Worm (Caenorhabditis elegans): ENCODE results near the gene clec-240.

Gene clec-240

DNA sequence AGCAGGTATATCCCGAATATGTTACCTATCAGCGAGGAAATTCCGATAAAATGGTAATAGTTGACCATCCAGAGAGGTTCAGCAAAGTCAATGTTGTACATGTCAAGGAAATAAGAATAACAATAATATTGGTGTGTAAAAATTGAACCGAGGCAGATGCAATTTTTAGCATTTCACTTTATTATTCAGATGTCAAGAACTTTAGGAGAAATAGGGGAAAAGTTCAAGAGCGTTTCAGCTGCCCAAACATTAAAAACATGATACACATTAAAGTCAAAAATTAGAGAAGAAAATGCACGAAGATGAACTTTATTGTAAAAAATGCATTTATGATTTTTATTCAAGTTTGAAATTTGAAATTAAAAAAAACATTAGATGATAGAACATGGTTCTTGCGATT lies 1.5 kb upstream of the clec-240 start, which contains the start of gene sri-69:
TSS of gene sri-69 (minus strand) at position 101 of the 400 bp plus-strand sequence.
- TF ChIP-seq B0310.2 (tag; optimal IDR thresholded peaks at IDR 0.05) = no peak
- no peak for TF ChIP-seq tbx-11 (GFP tag; IDR thresholded peaks at IDR 0.05)
- no peak for TF ChIP-seq hnd-1 (tag; optimal IDR thresholded peaks at IDR 0.05)
- no peak for TF ChIP-seq ets-7 (tag; optimal IDR thresholded peaks at IDR 0.05)
- no peak for TF ChIP-seq hmbx-1 (tag; optimal IDR thresholded peaks at IDR 0.05)
- no peak for TF ChIP-seq aly-1 (tag; optimal IDR thresholded peaks at IDR 0.05)
- TF ChIP-seq sea-1 (GFP tag; conservative IDR thresholded peaks at IDR 0.05) = no peak
- TF ChIP-seq flt-1 (GFP tag; IDR thresholded peaks at IDR 0.05) = no peak
- TF ChIP-seq ceh-36 (tag; optimal IDR thresholded peaks at IDR 0.05) = no peak
- no peak for TF ChIP-seq hmg-4 (GFP tag; optimal IDR thresholded peaks at IDR 0.05)
- no peak for TF ChIP-seq tbx-37 (GFP tag; conservative IDR thresholded peaks at IDR 0.05)
- TF ChIP-seq F13C5.2 (tag; optimal IDR thresholded peaks at IDR 0.05) = no peak
- TF ChIP-seq scrt-1 (GFP tag; IDR thresholded peaks at IDR 0.05) = no peak
- no peak for TF ChIP-seq ama-1 (optimal IDR thresholded peaks at IDR 0.05)
- TF ChIP-seq pes-1 (GFP tag; IDR thresholded peaks at IDR 0.05) = no peak
- TF ChIP-seq ceh-13 (GFP tag; optimal IDR thresholded peaks at IDR 0.05) = no peak
- TF ChIP-seq tra-4 (tag; optimal IDR thresholded peaks at IDR 0.05) = no peak

- TF ChIP-seq ets-7 (tag; optimal IDR thresholded peaks at IDR 0.05) (no peak), hnd-1 (tag; optimal IDR thresholded peaks at IDR 0.05) (no peak), ceh-36 (tag; optimal IDR thresholded peaks at IDR 0.05) (no peak), scrt-1 (GFP tag; IDR thresholded peaks at IDR 0.05) (no peak)
Observed at ce11 chrV:17013232-17013631, 3.4 kb downstream of the clec-240 start, which contains the start of gene clec-241. Gene clec-241, minus strand, starts transcription at chrV:17013332.

DNA sequence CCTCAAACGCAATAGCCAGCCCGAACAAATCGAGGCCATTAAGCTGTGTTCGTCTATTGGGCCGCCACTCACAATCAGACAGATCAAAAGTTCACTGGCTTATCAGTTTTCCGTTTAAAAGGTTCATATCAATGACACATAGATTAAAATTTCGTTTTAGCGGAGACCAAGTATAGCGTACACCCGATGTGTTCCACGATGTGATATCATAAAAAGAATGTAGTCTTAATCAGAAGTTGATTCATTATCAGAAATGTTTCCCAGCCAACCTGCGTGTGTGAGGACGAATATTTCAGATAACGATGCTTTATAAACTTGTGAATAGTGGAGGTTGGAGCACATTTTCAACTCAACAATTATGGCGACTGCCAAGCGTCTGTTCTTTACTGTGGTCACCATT lies 4.2 kb downstream of the clec-240 start, which contains the start of gene clc-13:
TSS of gene clc-13 (plus strand) at position 359 of the 400 bp plus-strand sequence.
- TF ChIP-seq ets-7 (tag; optimal IDR thresholded peaks at IDR 0.05) (no peak), ama-1 (optimal IDR thresholded peaks at IDR 0.05) (no peak), tbx-11 (GFP tag; IDR thresholded peaks at IDR 0.05) (no peak), ceh-13 (GFP tag; optimal IDR thresholded peaks at IDR 0.05) (no peak), flt-1 (GFP tag; IDR thresholded peaks at IDR 0.05) (no peak), B0310.2 (tag; optimal IDR thresholded peaks at IDR 0.05) (no peak)

DNA sequence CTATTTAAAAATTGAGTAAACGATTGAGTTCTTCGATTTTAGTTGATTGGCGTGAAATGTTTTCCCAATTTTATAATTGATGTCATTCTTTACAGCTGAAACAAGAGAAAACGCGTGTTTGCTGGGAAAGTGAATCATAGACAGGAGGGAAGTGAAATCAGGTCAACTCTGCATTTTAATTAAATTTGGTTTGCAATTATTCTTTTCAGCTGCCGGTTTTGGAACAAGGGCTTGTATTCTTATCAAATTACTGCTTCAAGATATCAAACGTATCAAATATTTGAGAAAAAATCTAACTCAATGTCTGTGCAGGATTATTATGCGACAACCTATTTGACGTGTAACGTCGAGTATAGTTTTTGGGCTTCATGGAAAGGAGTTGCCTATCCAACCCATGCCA lies 7.0 kb downstream of the clec-240 start, which contains the start of gene srh-97:
TSS of gene srh-97 (plus strand) at position 301 of the 400 bp plus-strand sequence.
- TF ChIP-seq flt-1 (GFP tag; IDR thresholded peaks at IDR 0.05) (no peak), ceh-36 (tag; optimal IDR thresholded peaks at IDR 0.05) (no peak), B0310.2 (tag; optimal IDR thresholded peaks at IDR 0.05) (no peak), tra-4 (tag; optimal IDR thresholded peaks at IDR 0.05) (no peak), ceh-13 (GFP tag; optimal IDR thresholded peaks at IDR 0.05) (no peak), ets-7 (tag; optimal IDR thresholded peaks at IDR 0.05) (no peak), hnd-1 (tag; optimal IDR thresholded peaks at IDR 0.05) (no peak), tbx-37 (GFP tag; conservative IDR thresholded peaks at IDR 0.05) (no peak), scrt-1 (GFP tag; IDR thresholded peaks at IDR 0.05) (no peak), F13C5.2 (tag; optimal IDR thresholded peaks at IDR 0.05) (no peak), hmg-4 (GFP tag; optimal IDR thresholded peaks at IDR 0.05) (no peak), pes-1 (GFP tag; IDR thresholded peaks at IDR 0.05) (no peak), tbx-11 (GFP tag; IDR thresholded peaks at IDR 0.05) (no peak), ama-1 (optimal IDR thresholded peaks at IDR 0.05) (no peak), sea-1 (GFP tag; conservative IDR thresholded peaks at IDR 0.05) (no peak), hmbx-1 (tag; optimal IDR thresholded peaks at IDR 0.05) (no peak), aly-1 (tag; optimal IDR thresholded peaks at IDR 0.05) (no peak)

DNA sequence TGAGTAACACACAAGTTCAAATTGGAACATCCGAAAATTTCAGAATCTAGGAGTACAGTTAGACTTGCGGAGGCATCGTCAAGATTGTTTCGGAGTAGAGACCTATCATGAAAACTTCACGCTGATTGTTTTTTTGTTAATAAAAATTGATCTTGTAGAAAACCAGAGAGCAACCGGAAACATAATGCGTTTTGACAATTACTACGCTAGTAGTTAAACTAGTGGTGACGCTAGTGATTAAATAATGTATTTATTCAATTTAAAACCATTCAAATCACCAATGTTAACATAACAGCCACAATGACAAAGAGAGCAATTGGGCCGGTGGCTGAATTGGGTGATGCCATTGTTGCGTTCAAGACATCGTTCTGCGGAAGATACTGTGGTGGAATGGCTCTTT lies 9.9 kb downstream of the clec-240 start, which contains the start of gene F49H6.17:
TSS of gene F49H6.17 (plus strand) at position 301 of the 400 bp plus-strand sequence.
- TF ChIP-seq F13C5.2 (tag; optimal IDR thresholded peaks at IDR 0.05) (no peak), ceh-36 (tag; optimal IDR thresholded peaks at IDR 0.05) (no peak), sea-1 (GFP tag; conservative IDR thresholded peaks at IDR 0.05) (no peak), hmbx-1 (tag; optimal IDR thresholded peaks at IDR 0.05) (no peak), flt-1 (GFP tag; IDR thresholded peaks at IDR 0.05) (no peak), pes-1 (GFP tag; IDR thresholded peaks at IDR 0.05) (no peak), aly-1 (tag; optimal IDR thresholded peaks at IDR 0.05) (no peak), hnd-1 (tag; optimal IDR thresholded peaks at IDR 0.05) (no peak), scrt-1 (GFP tag; IDR thresholded peaks at IDR 0.05) (no peak), tra-4 (tag; optimal IDR thresholded peaks at IDR 0.05) (no peak), tbx-11 (GFP tag; IDR thresholded peaks at IDR 0.05) (no peak), ama-1 (optimal IDR thresholded peaks at IDR 0.05) (no peak), tbx-37 (GFP tag; conservative IDR thresholded peaks at IDR 0.05) (no peak), ceh-13 (GFP tag; optimal IDR thresholded peaks at IDR 0.05) (no peak), hmg-4 (GFP tag; optimal IDR thresholded peaks at IDR 0.05) (no peak), ets-7 (tag; optimal IDR thresholded peaks at IDR 0.05) (no peak), B0310.2 (tag; optimal IDR thresholded peaks at IDR 0.05) (no peak)

ce11 chrV:17021361-17021760 lies 11.5 kb downstream of the clec-240 start, which contains the start of gene F49H6.12:
Gene F49H6.12, minus strand, starts transcription at chrV:17021461.
- TF ChIP-seq sea-1 (GFP tag; conservative IDR thresholded peaks at IDR 0.05) (no peak), pes-1 (GFP tag; IDR thresholded peaks at IDR 0.05) (no peak), tra-4 (tag; optimal IDR thresholded peaks at IDR 0.05) (no peak), ceh-13 (GFP tag; optimal IDR thresholded peaks at IDR 0.05) (no peak), aly-1 (tag; optimal IDR thresholded peaks at IDR 0.05) (no peak), flt-1 (GFP tag; IDR thresholded peaks at IDR 0.05) (no peak), B0310.2 (tag; optimal IDR thresholded peaks at IDR 0.05) (no peak), hmg-4 (GFP tag; optimal IDR thresholded peaks at IDR 0.05) (no peak), ama-1 (optimal IDR thresholded peaks at IDR 0.05) (no peak), ets-7 (tag; optimal IDR thresholded peaks at IDR 0.05) (no peak), tbx-37 (GFP tag; conservative IDR thresholded peaks at IDR 0.05) (no peak), hnd-1 (tag; optimal IDR thresholded peaks at IDR 0.05) (no peak)

DNA sequence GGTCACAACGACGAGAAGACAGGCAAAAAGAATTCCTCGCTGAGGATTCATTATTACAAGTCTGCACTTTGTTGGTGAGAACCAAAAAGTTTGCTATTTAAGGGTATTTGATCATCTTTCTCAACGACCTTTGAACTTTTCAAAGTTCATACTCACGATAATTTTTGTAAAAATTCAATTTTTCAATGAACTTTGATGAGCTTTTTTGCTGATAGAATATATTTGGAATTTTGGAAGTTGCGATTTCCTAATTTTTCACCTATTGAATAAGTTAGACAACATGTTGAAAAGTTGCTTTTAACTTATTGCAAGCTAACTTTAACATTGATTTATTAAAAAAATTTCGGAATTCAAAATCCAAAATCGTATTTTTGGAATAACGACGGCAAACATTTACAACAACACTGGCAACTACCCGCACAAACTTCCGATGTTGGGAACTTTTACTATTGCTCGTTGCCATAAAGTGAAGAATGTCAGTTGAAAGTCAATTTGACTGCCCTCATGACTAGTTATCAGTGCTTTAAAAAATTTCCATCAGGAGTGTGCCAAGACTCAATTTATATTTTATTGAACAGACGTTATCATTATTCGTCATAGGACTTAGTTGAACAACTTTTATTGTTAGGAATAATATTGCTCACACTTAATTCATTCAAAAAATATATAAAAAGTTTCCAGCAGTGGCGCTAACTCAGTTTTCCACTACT lies 13.0 kb downstream of the clec-240 start, which contains the start of the genes F49H6.8 and F49H6.5:
TSS of gene F49H6.8 (minus strand) at position 51 of the 710 bp plus-strand sequence.
TSS of gene F49H6.5 (plus strand) at position 629 of the 710 bp plus-strand sequence.
- TF ChIP-seq B0310.2 (tag; optimal IDR thresholded peaks at IDR 0.05) = no peak
- no peak for TF ChIP-seq hnd-1 (tag; optimal IDR thresholded peaks at IDR 0.05)
- TF ChIP-seq aly-1 (tag; optimal IDR thresholded peaks at IDR 0.05) = no peak
- TF ChIP-seq flt-1 (GFP tag; IDR thresholded peaks at IDR 0.05) = no peak
- no peak for TF ChIP-seq tbx-37 (GFP tag; conservative IDR thresholded peaks at IDR 0.05)
- TF ChIP-seq ceh-13 (GFP tag; optimal IDR thresholded peaks at IDR 0.05) = no peak
- no peak for TF ChIP-seq ets-7 (tag; optimal IDR thresholded peaks at IDR 0.05)
- no peak for TF ChIP-seq F13C5.2 (tag; optimal IDR thresholded peaks at IDR 0.05)
- no peak for TF ChIP-seq scrt-1 (GFP tag; IDR thresholded peaks at IDR 0.05)
- no peak for TF ChIP-seq pes-1 (GFP tag; IDR thresholded peaks at IDR 0.05)
- TF ChIP-seq sea-1 (GFP tag; conservative IDR thresholded peaks at IDR 0.05) = no peak
- no peak for TF ChIP-seq hmg-4 (GFP tag; optimal IDR thresholded peaks at IDR 0.05)
